Worm (Caenorhabditis elegans): Measurements from ENCODE around the gene F13B6.1.

F13B6.1 gene

DNA sequence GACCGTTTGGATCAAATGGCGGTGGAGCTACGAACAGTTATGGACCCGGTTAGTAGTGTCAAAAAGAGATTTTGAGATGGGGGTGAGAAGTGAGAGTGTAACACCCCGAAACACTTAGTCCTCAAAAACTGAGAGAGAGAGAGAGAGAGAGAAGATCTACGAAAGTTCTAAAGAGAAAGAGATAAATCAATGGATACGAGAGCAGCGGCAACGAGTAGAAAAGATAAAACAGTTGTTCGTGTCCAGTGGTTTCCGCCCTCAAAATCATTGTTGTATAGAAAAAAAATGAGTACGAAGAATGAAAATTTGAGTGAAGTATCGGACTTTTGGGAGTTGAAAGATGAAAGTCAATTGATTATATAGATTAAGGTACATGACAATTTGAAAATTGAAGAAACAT, 27.3 kb upstream of the F13B6.1 start:
- TF ChIP-seq flt-1 (GFP tag; IDR thresholded peaks at IDR 0.05) (no peak), cog-1 (tag; optimal IDR thresholded peaks at IDR 0.05) (no peak)

DNA sequence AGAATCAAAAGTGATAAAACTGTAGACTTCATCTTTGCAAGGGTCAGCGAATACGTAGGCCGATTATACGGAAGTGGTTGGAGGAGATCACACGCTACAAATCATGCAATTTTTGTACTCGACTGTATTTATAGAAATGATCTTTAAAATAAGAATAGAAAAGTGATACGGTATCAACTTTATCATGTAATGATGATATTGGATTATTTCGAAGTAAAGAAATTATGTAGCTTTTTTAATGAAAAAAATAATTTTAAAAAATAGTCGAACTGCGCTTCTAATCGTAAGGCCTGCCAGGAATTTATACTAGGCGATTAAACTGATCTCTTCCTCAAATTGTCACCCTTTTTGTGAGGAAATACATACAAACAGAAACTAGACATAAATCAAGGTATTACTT, 22.5 kb upstream of the F13B6.1 start, which contains the start of gene B0496.11:
B0496.11 (minus strand) TSS at position 101 of the 400 bp plus-strand sequence.
- TF ChIP-seq med-1 (GFP tag; optimal IDR thresholded peaks at IDR 0.05; ENCODE audit: insufficient read depth): no peak
- no peak for TF ChIP-seq ztf-23 (GFP tag; IDR thresholded peaks at IDR 0.05)
- TF ChIP-seq ztf-29 (GFP tag; IDR thresholded peaks at IDR 0.05): no peak
- TF ChIP-seq ref-1 (GFP tag; conservative IDR thresholded peaks at IDR 0.05): no peak
- TF ChIP-seq tab-1 (GFP tag; IDR thresholded peaks at IDR 0.05): no peak
- TF ChIP-seq cog-1 (tag; optimal IDR thresholded peaks at IDR 0.05): no peak
- no peak for TF ChIP-seq flt-1 (GFP tag; IDR thresholded peaks at IDR 0.05)
- TF ChIP-seq T22C8.4 (GFP tag; IDR thresholded peaks at IDR 0.05): no peak
- TF ChIP-seq klf-2 (GFP tag; conservative IDR thresholded peaks at IDR 0.05): no peak

DNA sequence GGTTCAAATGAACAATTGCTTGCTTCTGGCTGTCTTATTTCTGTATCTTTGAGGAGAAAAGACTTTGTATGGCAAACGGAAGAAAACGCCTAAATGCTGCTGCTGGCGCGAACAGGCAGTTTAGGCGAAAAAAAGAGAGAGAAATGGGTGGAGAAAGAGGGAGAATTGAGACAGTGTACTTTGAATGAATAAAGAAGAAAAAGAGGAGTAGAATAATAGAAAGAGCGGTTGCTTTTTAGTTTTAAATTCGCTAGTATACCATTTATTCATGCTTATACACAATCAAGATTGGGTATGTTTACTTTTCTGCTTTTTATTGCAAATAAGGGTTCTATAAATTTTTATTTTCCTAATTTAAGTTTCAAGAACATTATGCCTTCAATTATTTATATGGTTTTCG, 16.9 kb upstream of the F13B6.1 start:
- no peak for TF ChIP-seq tab-1 (GFP tag; IDR thresholded peaks at IDR 0.05)

DNA sequence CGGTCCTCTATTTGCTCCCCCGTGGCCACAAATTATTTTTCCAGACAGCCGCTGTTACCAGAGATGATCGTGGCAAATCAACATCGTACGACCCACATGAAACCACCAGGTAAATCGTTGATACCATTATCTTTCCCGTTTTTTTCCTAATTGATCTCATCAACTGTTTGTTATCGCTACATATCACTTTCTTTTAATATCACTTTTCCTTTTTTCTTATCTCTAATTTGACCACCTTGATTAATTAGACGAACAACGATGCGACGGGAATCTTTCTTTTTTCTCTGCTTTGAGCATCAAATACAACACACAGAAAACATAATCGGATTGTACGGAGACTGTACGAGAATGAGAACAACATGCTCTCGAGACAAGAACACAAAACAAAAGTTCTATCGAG, 16.1 kb upstream of the F13B6.1 start:
- TF ChIP-seq med-1 (GFP tag; optimal IDR thresholded peaks at IDR 0.05; ENCODE audit: insufficient read depth) (no peak), ztf-29 (GFP tag; IDR thresholded peaks at IDR 0.05) (no peak), cog-1 (tag; optimal IDR thresholded peaks at IDR 0.05) (no peak), tab-1 (GFP tag; IDR thresholded peaks at IDR 0.05) (no peak), ztf-23 (GFP tag; IDR thresholded peaks at IDR 0.05) (no peak), klf-2 (GFP tag; conservative IDR thresholded peaks at IDR 0.05) (no peak), flt-1 (GFP tag; IDR thresholded peaks at IDR 0.05) (no peak), ref-1 (GFP tag; conservative IDR thresholded peaks at IDR 0.05) (no peak), T22C8.4 (GFP tag; IDR thresholded peaks at IDR 0.05) (no peak)

DNA sequence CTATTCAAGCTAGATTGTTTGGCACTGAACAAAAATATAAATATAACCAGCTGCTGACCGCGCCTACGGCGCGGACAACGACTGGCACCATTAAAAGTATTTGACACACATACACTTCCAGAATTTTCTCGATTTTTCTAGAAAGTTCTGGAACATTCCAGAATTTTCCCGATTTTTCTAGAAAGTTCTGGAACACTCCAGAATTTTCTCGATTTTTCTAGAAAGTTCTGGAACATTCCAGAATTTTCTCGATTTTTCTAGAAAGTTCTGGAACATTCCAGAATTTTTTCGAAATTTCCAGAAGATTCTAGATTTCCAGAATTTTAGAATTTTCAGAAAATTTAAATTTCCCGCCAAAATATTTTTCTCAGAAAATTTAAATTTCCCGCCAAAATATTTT, 15.3 kb upstream of the F13B6.1 start:
- TF ChIP-seq flt-1 (GFP tag; IDR thresholded peaks at IDR 0.05): 0 out of 2 replicates have a peak, but pooled peaks have one; percentile 37

DNA sequence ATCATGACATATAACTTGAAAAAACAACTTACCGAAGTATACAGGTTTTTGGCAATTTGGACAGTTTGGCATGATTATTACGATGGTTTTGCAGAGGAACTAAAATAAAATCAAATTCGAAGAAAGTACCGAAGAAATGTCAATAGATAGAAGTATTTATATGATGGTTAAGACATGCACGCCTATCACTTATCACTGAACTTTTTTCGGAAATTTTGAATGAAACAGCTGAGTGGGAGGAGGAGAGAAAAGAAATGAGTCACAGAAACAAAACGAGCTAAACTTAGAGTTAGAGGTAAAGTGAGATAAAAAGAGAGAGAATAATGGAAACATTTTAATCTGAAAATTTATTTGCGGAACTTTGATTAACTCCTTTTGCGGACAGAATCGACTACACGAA, 11.1 kb upstream of the F13B6.1 start, which contains the start of gene valv-1:
valv-1 (minus strand) TSS at position 101 of the 400 bp plus-strand sequence.
- no peak for TF ChIP-seq med-1 (GFP tag; optimal IDR thresholded peaks at IDR 0.05; ENCODE audit: insufficient read depth)

DNA sequence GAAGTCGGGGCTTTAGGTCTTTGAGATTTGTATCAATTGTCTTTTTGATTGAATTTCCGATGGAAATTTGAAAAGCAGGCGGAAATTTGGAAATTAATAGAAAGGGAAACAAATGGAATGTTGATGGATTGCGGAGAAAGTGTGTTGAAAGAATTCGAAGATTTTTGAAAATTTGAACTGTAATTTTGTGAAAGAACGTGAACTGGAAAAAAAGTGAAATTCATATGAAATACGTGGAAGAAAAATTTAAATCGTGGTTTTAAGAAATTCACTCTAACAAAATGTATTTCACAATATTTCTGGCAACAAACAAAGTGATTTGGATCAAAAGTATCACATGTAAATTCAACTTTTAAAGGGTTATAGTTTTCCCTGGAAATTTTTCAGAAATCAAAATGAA, 10.3 kb upstream of the F13B6.1 start, which contains the start of gene B0496.1:
B0496.1 (plus strand) TSS at position 301 of the 400 bp plus-strand sequence.
- TF ChIP-seq med-1 (GFP tag; optimal IDR thresholded peaks at IDR 0.05; ENCODE audit: insufficient read depth): no peak
- TF ChIP-seq tab-1 (GFP tag; IDR thresholded peaks at IDR 0.05): no peak
- no peak for TF ChIP-seq ref-1 (GFP tag; conservative IDR thresholded peaks at IDR 0.05)
- TF ChIP-seq klf-2 (GFP tag; conservative IDR thresholded peaks at IDR 0.05): no peak
- TF ChIP-seq T22C8.4 (GFP tag; IDR thresholded peaks at IDR 0.05): no peak
- no peak for TF ChIP-seq flt-1 (GFP tag; IDR thresholded peaks at IDR 0.05)

DNA sequence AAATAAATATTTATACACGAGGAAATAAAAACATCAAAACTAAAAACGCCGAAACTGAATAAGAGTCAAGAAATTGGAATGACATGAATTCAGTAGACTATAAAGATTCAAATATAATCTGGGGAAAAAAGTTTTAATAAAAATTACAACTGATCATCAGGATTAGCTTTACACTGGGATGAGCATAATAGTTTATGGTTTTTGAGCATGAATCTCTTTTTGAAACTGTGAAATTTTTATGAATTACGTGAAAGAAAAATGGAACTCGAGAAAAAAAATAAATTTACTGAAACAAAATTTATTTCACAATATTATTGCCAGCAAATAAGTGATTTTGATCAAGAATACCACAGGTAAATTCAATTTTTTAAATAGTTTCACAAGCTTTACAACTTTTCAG, 8.8 kb upstream of the F13B6.1 start, which contains the start of gene B0496.2:
B0496.2 (plus strand) TSS at position 301 of the 400 bp plus-strand sequence.
- TF ChIP-seq ref-1 (GFP tag; conservative IDR thresholded peaks at IDR 0.05) (no peak), ztf-23 (GFP tag; IDR thresholded peaks at IDR 0.05) (no peak), flt-1 (GFP tag; IDR thresholded peaks at IDR 0.05) (no peak), med-1 (GFP tag; optimal IDR thresholded peaks at IDR 0.05; ENCODE audit: insufficient read depth) (no peak), ztf-29 (GFP tag; IDR thresholded peaks at IDR 0.05) (no peak), klf-2 (GFP tag; conservative IDR thresholded peaks at IDR 0.05) (no peak), tab-1 (GFP tag; IDR thresholded peaks at IDR 0.05) (no peak), T22C8.4 (GFP tag; IDR thresholded peaks at IDR 0.05) (no peak), cog-1 (tag; optimal IDR thresholded peaks at IDR 0.05) (no peak)

DNA sequence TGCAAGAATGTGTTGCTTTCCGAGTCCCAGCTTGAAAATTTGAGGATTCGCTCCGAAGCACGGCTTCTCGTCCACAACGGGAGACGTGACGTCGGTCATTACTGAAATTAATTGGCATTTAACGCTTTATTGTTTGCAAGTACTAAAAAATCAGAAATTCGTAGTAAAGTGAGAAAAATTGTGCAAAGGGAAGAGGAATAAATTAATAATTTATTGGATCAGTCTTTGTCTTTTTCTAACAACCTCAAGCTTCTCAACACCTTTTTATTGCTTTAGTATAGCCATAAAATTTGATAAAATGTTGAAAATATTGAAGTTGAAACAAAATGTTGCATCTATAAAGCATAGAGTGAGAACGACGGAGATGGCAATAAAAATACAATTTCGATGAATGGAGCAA, 5.0 kb upstream of the F13B6.1 start, which contains the start of gene tes-1:
tes-1 (minus strand) TSS at position 101 of the 400 bp plus-strand sequence.
- TF ChIP-seq ref-1 (GFP tag; conservative IDR thresholded peaks at IDR 0.05) (no peak), flt-1 (GFP tag; IDR thresholded peaks at IDR 0.05) (no peak)

DNA sequence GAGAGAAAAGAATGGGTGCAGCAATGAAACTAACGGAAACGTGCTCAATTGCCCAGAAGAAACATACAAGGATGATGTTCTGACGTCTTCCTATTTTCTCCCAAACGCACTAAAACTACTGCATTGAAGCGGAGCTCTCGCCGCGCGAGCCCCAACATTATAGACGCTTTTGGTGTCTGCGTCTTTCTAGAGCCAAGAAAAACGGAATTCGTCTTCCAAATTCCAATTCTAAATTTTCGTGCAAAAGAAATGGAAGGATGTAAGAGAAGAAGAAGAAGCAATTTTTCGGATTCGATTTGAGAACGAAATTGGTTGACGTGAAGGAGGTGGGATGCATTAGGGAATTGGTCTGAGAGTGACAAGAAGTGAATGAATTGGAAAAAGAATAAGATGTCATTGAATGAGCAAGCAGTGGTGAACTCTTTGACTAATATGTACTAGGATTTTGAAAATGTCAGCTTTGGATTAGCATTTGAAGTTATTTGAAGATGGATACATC, 2.6 kb upstream of the F13B6.1 start:
- no peak for TF ChIP-seq ref-1 (GFP tag; conservative IDR thresholded peaks at IDR 0.05)

DNA sequence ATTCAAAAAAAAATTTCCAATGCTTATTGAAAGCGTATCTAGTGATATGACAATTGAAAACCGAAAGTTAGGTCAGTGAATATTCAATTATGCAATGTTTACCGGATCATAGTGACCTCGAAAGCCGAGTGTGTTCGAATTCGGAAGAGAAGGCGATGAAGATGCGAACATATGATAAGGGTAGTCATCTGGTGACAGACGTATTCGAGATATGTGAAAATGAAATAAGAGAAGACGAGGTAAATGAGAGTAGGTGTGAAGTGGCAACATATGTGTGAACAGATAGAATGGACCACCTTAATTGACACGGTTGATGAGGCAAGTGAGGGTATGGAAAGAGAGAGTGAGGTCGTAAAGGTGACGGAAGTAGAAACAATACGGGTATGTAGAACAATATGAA, 1.4 kb upstream of the F13B6.1 start:
- TF ChIP-seq ref-1 (GFP tag; conservative IDR thresholded peaks at IDR 0.05) (no peak), ztf-29 (GFP tag; IDR thresholded peaks at IDR 0.05) (peak; percentile 5; the same call in 1 of the 2 replicates)

DNA sequence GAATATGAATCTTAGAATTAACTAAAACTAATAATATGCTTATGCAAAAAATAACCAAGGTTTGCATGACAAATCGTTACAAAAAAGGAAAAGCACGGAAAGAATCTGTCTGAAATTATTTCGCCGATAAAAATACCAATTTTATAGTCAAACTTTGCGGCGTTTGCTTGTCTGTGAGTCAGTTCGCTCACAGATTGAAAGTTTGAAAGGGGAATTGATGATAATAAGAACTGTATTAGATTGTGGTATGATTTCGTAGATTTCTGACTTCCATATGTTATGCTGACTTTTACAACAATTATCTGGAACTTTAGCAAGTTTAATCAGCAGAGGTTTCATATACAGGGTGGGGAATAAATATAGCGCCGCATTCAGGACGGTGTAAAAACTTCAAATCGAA, 3.9 kb downstream of the F13B6.1 start, which contains the start of gene F13B6.2:
F13B6.2 (minus strand) TSS at position 101 of the 400 bp plus-strand sequence.
- TF ChIP-seq med-1 (GFP tag; optimal IDR thresholded peaks at IDR 0.05; ENCODE audit: insufficient read depth) (no peak), ref-1 (GFP tag; conservative IDR thresholded peaks at IDR 0.05) (no peak), tab-1 (GFP tag; IDR thresholded peaks at IDR 0.05) (no peak), T22C8.4 (GFP tag; IDR thresholded peaks at IDR 0.05) (no peak), klf-2 (GFP tag; conservative IDR thresholded peaks at IDR 0.05) (no peak), cog-1 (tag; optimal IDR thresholded peaks at IDR 0.05) (no peak), flt-1 (GFP tag; IDR thresholded peaks at IDR 0.05) (no peak), ztf-23 (GFP tag; IDR thresholded peaks at IDR 0.05) (no peak)

Data from whole organism, midembryonic.